Fruit fly (Drosophila melanogaster): ENCODE results near the gene stops.

stops gene

dm6 chr3R:31146920-31147319, 22.0 kb downstream of the stops start:
- TF ChIP-seq CG6276 (GFP tag; optimal IDR thresholded peaks at IDR 0.05), result peak; percentile 9
- TF ChIP-seq CG6163 (GFP tag; IDR thresholded peaks at IDR 0.05), result peak; percentile 47; the same call in 1 of the 3 replicates
- peak; percentile 37 for TF ChIP-seq Hr4 (GFP tag; optimal IDR thresholded peaks at IDR 0.05)
- TF ChIP-seq CG9139 (GFP tag; optimal IDR thresholded peaks at IDR 0.05), result no peak
- no peak for TF ChIP-seq fd85E (GFP tag; optimal IDR thresholded peaks at IDR 0.05)
- TF ChIP-seq fd59A (GFP tag; optimal IDR thresholded peaks at IDR 0.05), result no peak
- no peak for TF ChIP-seq lz (GFP tag; optimal IDR thresholded peaks at IDR 0.05)
- peak; percentile 42; the same call in 1 of the 2 replicates for TF ChIP-seq CG15336 (GFP tag; IDR thresholded peaks at IDR 0.05)
- TF ChIP-seq CG31627 (GFP tag; optimal IDR thresholded peaks at IDR 0.05), result no peak
- no peak for TF ChIP-seq Blimp-1 (GFP tag; optimal IDR thresholded peaks at IDR 0.05)
- no peak for TF ChIP-seq Eip93F (GFP tag; optimal IDR thresholded peaks at IDR 0.05)
- no peak for TF ChIP-seq Eip78C (GFP tag)
- no peak for TF ChIP-seq Ets21C (GFP tag; optimal IDR thresholded peaks at IDR 0.05)
- no peak for TF ChIP-seq CG16779 (tag; optimal IDR thresholded peaks at IDR 0.05)
- TF ChIP-seq eg (GFP tag; IDR thresholded peaks at IDR 0.05), result peak; percentile 64
- peak; percentile 50; the same call in 2 of the 3 replicates for TF ChIP-seq CG8119 (GFP tag; IDR thresholded peaks at IDR 0.05)
- TF ChIP-seq CG32006 (GFP tag; optimal IDR thresholded peaks at IDR 0.05), result peak; percentile 50
- no peak for TF ChIP-seq CG3919 (GFP tag; optimal IDR thresholded peaks at IDR 0.05)
- no peak for TF ChIP-seq OdsH (GFP tag; optimal IDR thresholded peaks at IDR 0.05)
- no peak for TF ChIP-seq CG11294 (GFP tag; IDR thresholded peaks at IDR 0.05)
- TF ChIP-seq esn (GFP tag; optimal IDR thresholded peaks at IDR 0.05), result no peak
- no peak for TF ChIP-seq CG11762 (GFP tag; optimal IDR thresholded peaks at IDR 0.05; ENCODE audit: insufficient read depth)
- no peak for TF ChIP-seq CG8632 (GFP tag; optimal IDR thresholded peaks at IDR 0.05)
- no peak for TF ChIP-seq Gug (GFP tag; IDR thresholded peaks at IDR 0.05)
- no peak for TF ChIP-seq svp (GFP tag)
- no peak for TF ChIP-seq Sox102F (GFP tag; optimal IDR thresholded peaks at IDR 0.05)
- no peak for TF ChIP-seq Smox (GFP tag; optimal IDR thresholded peaks at IDR 0.05)
- TF ChIP-seq Hr38 (GFP tag; optimal IDR thresholded peaks at IDR 0.05), result no peak

- TF ChIP-seq CG6276 (GFP tag; optimal IDR thresholded peaks at IDR 0.05) (no peak), CG3032 (tag; optimal IDR thresholded peaks at IDR 0.05) (no peak), CG32006 (GFP tag; optimal IDR thresholded peaks at IDR 0.05) (no peak), Eip78C (GFP tag) (no peak), dac (GFP tag; optimal IDR thresholded peaks at IDR 0.05) (no peak), CG6808 (GFP tag; optimal IDR thresholded peaks at IDR 0.05) (no peak), Lpt (GFP tag; optimal IDR thresholded peaks at IDR 0.05) (no peak), dsx (GFP tag; optimal IDR thresholded peaks at IDR 0.05; ENCODE audit: poor library complexity, severe bottlenecking) (no peak), Met (GFP tag; optimal IDR thresholded peaks at IDR 0.05) (no peak), CG11762 (GFP tag; optimal IDR thresholded peaks at IDR 0.05; ENCODE audit: insufficient read depth) (no peak), salr (GFP tag; optimal IDR thresholded peaks at IDR 0.05) (no peak), Eip75B (GFP tag; optimal IDR thresholded peaks at IDR 0.05) (no peak), Eip93F (GFP tag; optimal IDR thresholded peaks at IDR 0.05) (no peak), CG10631 (GFP tag; optimal IDR thresholded peaks at IDR 0.05) (no peak), CG6163 (GFP tag; IDR thresholded peaks at IDR 0.05) (no peak), cyc (GFP tag; optimal IDR thresholded peaks at IDR 0.05) (no peak), CG3919 (GFP tag; optimal IDR thresholded peaks at IDR 0.05) (no peak), CG11902 (GFP tag; optimal IDR thresholded peaks at IDR 0.05) (no peak), CG16779 (tag; optimal IDR thresholded peaks at IDR 0.05) (no peak)
These were observed 27.2 kb downstream of the stops start for dm6 chr3R:31141691-31142090.

- TF ChIP-seq CG10669 (GFP tag; optimal IDR thresholded peaks at IDR 0.05), result peak; percentile 20
- TF ChIP-seq Hr38 (GFP tag; optimal IDR thresholded peaks at IDR 0.05), result no peak
- TF ChIP-seq CG6808 (GFP tag; optimal IDR thresholded peaks at IDR 0.05), result peak; percentile 25
- peak; percentile 25 for TF ChIP-seq CG1621 (tag; optimal IDR thresholded peaks at IDR 0.05)
- no peak for TF ChIP-seq CG11762 (GFP tag; optimal IDR thresholded peaks at IDR 0.05; ENCODE audit: insufficient read depth)
- no peak for TF ChIP-seq CG8632 (GFP tag; optimal IDR thresholded peaks at IDR 0.05)
- TF ChIP-seq CG7368 (GFP tag; optimal IDR thresholded peaks at IDR 0.05), result peak; percentile 35
- TF ChIP-seq cyc (GFP tag; optimal IDR thresholded peaks at IDR 0.05), result peak; percentile 19
- peak; percentile 7 for TF ChIP-seq Eip75B (GFP tag; optimal IDR thresholded peaks at IDR 0.05)
- no peak for TF ChIP-seq Sox15 (GFP tag; optimal IDR thresholded peaks at IDR 0.05)
- TF ChIP-seq CG11294 (GFP tag; IDR thresholded peaks at IDR 0.05), result no peak
- TF ChIP-seq CG3032 (tag; optimal IDR thresholded peaks at IDR 0.05), result peak; percentile 20
- TF ChIP-seq fkh (GFP tag; optimal IDR thresholded peaks at IDR 0.05), result peak; percentile 33
- TF ChIP-seq CG4318 (GFP tag; optimal IDR thresholded peaks at IDR 0.05), result no peak
- no peak for TF ChIP-seq dsx (GFP tag; optimal IDR thresholded peaks at IDR 0.05; ENCODE audit: poor library complexity, severe bottlenecking)
- no peak for TF ChIP-seq Gug (GFP tag; IDR thresholded peaks at IDR 0.05)
- peak; percentile 14 for TF ChIP-seq acj6 (GFP tag; optimal IDR thresholded peaks at IDR 0.05)
- TF ChIP-seq salr (GFP tag; optimal IDR thresholded peaks at IDR 0.05), result no peak
- peak; percentile 21 for TF ChIP-seq OdsH (GFP tag; optimal IDR thresholded peaks at IDR 0.05)
- peak; percentile 68 for TF ChIP-seq CG3919 (GFP tag; optimal IDR thresholded peaks at IDR 0.05)
- TF ChIP-seq CG9139 (GFP tag; optimal IDR thresholded peaks at IDR 0.05), result peak; percentile 15
- TF ChIP-seq lz (GFP tag; optimal IDR thresholded peaks at IDR 0.05), result peak; percentile 10
- no peak for TF ChIP-seq CG10631 (GFP tag; optimal IDR thresholded peaks at IDR 0.05)
- no peak for TF ChIP-seq CG31627 (GFP tag; optimal IDR thresholded peaks at IDR 0.05)
These were observed 34.9 kb downstream of the stops start, which contains the start of gene Gycbeta100B for dm6 chr3R:31134056-31134455. Gene Gycbeta100B, plus strand, starts transcription at chr3R:31134392.
